Worm (Caenorhabditis elegans) whole organism, L4/young adult: ENCODE measurements around the gene him-10.

Source experiments
- W03F9.2 ChIP-seq: fragments of 150-350 bp; optimal IDR thresholded peaks from 2 replicates; lab custom pipeline; 2014; ENCODE audit warnings: missing biosample characterization, missing genetic modification characterization
- dao-5 ChIP-seq: sonication (generic microtip); optimal IDR thresholded peaks from 2 replicates; lab custom pipeline; 2016; ENCODE audit warnings: missing genotype, missing genetic modification characterization, moderate library complexity, missing compliant biosample characterization
- him-1 ChIP-seq: sonication (generic microtip); optimal IDR thresholded peaks from 2 replicates; lab custom pipeline; 2016; ENCODE audit warnings: missing genotype, missing genetic modification reagents, missing genetic modification characterization, missing compliant biosample characterization

Gene him-10

DNA sequence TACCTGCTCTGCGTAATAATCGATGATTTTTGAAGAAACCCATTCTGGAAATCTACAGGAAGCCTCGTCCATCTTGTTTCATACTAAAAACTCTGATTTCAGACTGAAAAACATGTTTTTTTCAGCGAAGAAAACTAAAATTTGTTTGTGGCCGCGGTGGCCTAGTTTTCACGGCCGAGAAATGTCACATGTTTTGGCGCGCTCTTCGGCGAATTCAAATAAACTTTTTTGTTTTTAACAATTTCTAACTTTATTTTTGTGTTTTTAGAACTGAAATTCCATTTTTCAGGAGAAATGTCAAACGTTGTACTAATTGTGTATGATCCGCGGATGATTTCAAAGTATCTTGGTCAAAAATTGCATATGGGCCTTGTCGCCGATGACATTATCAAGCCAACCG, at the start of gene him-10, which contains the start of gene polq-1:
TSS of gene him-10 (plus strand) at position 290 of the 400 bp plus-strand sequence.
TSS of gene polq-1 (minus strand) at position 190 of the 400 bp plus-strand sequence.
- TF ChIP-seq W03F9.2 (tag; lab: Kevin White, UChicago) = peak; percentile 42
- TF ChIP-seq dao-5 = no peak

DNA sequence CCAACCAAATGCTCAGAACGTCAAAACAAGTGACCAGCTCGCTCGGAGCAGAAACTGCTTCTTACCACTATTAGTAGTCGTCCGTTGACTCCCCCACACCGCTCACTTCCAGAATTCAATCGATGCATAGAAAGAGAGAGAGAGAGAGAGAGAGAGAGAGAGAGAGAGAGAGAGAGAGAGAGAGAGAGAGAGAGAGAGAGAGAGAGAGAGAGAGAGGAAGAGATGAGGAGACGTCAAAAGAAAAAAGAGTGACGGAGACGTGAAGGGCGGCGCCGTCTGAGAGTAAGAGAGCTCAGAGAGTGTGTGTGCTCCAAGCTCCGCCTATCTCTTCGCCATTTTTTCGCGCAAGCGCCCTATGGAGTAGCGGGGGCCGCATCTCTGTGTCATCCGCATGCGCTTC, 47.9 kb upstream of the him-10 start, which contains the start of gene ida-1:
TSS of gene ida-1 (plus strand) at position 336 of the 400 bp plus-strand sequence.
- TF ChIP-seq W03F9.2 (tag; lab: Kevin White, UChicago) (no peak), dao-5 (no peak), him-1 (peak; percentile 41)

DNA sequence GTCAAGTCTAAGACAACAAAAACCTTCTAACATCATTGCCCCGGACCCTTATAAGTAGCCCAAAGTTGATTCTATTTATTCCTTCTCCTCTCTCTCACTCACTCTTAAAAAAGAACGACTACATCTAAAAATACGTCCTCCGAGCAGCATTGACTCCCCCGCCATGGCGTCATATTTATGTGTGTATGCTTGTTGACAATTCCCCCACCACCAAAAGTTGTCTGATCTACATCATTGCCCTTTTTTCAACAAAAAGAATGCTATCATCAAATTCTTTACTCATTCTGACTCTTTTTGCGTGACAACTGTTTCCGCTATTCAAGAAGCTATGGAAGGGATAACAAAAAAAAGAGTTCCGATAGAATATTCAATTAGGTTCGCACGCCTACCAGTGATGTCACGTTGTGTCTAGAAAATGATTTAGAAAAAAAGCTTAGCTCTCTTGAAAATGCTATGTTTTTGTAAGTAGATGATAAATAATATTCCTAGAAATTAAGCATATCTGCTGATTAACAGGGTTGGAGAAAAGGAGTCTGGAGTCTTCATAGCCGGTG, 45.5 kb upstream of the him-10 start:
- TF ChIP-seq W03F9.2 (tag; lab: Kevin White, UChicago) (no peak), him-1 (no peak)

DNA sequence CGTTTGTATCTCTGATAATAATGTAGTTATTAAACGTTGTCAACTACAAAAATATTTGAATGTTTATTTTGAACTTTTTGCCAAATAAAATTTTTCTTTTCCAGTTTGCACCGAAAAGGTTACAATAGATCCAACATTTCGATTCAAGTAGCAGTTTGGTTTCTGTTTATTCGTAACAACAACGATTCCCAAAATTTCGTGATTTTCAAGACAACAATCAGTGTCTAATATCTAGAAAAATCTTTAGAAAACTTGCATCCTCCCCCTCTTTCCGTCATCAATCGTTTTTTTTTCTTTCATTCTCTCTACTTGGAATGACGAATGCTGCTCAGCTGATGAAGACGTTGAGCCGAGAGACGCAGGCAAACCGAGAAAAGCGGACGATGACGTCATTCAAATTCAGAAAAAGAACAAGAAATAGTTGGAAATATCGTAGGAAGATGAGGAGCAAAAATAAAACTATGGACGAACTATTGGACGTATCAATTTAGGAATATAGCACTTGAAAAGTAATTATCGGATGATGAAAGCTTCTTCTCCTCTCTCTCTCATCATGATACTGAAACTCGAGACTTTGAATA, 44.5 kb upstream of the him-10 start:
- TF ChIP-seq W03F9.2 (tag; lab: Kevin White, UChicago) = peak; percentile 5
- no peak for TF ChIP-seq dao-5
- peak; percentile 64 for TF ChIP-seq him-1

DNA sequence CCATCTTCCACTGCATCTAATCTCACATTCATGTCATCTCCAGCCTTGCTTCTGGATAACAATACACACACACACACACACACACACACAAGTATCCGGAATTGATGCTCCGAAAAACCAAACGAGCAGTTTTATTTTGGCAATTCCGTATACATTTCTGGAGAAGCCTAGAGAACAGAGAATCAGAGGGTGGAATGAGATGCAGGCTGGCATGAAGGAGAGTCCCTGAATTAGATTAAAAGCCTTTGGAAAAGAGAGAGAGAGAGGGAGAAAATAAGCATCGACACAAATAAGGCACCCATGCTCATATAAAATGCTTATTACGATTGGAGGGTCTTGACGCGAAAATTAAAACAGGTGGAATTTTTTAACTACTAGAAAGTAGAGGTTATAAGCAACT, 42.3 kb upstream of the him-10 start:
- TF ChIP-seq dao-5 = no peak
- TF ChIP-seq W03F9.2 (tag; lab: Kevin White, UChicago) = no peak
- TF ChIP-seq him-1 = no peak

DNA sequence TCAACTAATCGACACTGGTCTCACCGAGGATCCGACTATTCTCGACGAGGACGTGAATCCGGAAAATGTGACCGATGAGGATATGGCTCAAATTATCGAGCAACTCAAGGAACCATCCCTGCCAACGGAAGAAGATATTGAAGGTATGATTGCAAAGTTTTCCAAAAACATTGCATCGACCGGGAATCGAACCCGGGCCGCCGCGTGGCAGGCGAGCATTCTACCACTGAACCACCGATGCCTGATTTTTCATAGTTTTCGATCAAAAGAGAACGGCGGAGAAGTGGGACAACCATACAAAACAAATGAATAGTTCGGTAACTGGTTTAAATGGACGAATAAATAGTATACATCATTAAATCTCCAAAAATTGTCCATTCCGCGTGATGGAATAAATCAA, 41.2 kb upstream of the him-10 start:
- TF ChIP-seq W03F9.2 (tag; lab: Kevin White, UChicago) (no peak), dao-5 (no peak), him-1 (no peak)

DNA sequence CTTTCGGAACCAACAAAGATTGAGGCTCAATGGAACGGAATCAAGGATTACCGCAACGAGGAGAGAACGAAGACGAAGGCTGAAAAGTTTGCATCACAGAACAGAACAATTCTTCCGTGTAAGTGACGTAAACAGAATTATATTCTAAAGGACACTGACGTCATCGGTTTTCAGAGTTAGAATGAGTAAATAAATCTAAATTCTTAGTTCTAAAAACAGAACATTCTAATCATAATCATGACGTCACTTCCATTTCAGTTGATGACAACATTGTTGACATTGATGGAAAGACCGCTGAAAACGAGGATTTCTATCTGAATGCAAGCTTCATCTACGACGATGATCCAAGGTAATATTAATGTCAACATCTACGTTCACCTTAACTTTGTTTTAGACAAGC, 39.1 kb upstream of the him-10 start:
- TF ChIP-seq dao-5 = no peak
- TF ChIP-seq him-1 = no peak
- no peak for TF ChIP-seq W03F9.2 (tag; lab: Kevin White, UChicago)

DNA sequence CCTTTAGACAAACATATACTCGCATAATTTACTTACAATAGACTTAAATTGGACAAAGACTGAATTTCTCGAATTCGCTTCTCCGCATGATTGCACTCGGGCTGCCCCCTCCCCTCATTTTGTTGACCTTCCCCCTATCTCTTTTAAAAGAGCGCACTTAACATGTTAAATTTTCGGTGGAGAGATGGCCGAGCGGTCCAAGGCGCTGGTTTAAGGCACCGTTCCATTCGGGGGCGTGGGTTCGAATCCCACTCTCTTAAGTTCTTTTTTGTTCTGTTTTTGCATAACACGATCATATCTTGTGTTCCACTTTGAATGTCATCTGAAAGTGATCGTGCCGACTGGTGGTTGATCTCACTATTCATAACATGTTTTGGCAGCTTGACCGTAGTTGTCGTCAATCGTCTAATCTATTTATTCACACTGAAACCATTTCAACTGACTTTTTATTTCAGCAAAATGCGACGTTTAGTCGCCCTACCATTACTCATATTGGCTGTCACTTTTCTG, 33.3 kb upstream of the him-10 start, which contains the start of gene cutl-23:
TSS of gene cutl-23 (plus strand) at position 460 of the 510 bp plus-strand sequence.
- TF ChIP-seq him-1 (no peak), W03F9.2 (tag; lab: Kevin White, UChicago) (no peak), dao-5 (no peak)

DNA sequence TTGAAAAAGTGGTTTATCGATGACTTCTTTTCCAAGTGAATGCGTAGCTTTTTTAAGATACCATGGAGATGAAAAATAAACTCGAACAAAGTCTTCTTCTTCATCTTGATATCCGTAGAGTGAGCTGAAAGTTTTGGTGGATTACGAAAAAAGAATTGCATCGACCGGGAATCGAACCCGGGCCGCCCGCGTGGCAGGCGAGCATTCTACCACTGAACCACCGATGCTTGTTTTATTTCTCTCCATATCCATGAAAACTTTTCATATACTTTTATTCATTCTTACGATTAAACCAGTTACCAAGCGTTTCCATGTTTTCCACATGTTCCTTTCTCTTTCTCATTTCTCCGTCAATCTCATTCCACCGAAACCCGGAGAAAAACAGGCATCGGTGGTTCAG, 21.0 kb upstream of the him-10 start:
- TF ChIP-seq him-1 = no peak
- TF ChIP-seq W03F9.2 (tag; lab: Kevin White, UChicago) = no peak
- no peak for TF ChIP-seq dao-5

DNA sequence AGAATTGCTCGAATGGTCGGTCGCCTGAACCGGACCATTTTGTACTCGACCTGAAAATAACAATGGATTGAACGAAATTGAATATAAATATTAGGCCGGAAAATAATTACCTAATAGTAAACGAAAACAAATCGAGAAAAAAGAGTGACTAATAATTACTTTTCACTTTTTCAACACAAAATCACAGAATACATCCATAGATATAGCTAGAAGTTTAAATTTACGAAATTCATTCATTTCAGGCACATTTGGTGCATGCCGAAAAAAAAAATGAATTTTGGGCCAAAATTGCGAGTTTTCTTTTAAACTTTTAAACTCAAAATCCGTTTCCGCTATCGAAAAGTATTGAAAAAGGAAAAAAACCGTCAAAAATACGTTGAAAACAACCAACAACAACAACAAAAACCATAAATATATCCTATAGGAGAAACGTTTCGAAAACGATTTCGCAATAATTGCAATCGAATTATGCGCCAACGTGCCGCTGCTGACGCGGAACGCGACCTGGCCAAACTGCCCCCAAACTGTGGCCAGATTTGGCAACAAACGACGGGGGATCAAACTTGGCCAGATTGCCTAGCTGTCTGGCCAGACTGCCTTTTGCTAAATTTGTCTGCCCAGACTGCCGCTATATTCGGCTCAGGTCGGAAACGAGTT, 17.7 kb upstream of the him-10 start, which contains the start of gene Y37B11A.3:
TSS of gene Y37B11A.3 (minus strand) at position 51 of the 657 bp plus-strand sequence.
- TF ChIP-seq dao-5 (no peak), him-1 (peak; percentile 15), W03F9.2 (tag; lab: Kevin White, UChicago) (peak; percentile 3)

DNA sequence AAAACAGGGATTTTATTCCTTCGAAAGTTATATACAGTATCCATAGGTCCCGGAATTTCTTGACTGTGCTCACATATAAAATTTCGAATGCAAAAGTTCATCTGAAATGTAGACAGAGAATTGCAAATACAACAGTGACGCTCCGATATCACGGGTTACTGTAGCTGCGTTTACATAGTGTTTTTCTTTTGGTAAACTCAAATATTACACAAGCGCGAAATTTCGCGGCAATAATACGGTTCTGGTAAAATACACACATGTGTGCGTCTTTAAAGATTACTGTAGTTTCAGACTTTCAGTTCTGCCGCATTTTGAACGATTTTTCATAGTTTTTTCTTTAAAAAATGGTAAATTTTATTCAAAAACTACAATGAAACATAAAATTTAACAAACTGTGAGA, 12.5 kb upstream of the him-10 start, which contains the start of gene rev-3:
TSS of gene rev-3 (minus strand) at position 101 of the 400 bp plus-strand sequence.
- no peak for TF ChIP-seq W03F9.2 (tag; lab: Kevin White, UChicago)
- no peak for TF ChIP-seq him-1

DNA sequence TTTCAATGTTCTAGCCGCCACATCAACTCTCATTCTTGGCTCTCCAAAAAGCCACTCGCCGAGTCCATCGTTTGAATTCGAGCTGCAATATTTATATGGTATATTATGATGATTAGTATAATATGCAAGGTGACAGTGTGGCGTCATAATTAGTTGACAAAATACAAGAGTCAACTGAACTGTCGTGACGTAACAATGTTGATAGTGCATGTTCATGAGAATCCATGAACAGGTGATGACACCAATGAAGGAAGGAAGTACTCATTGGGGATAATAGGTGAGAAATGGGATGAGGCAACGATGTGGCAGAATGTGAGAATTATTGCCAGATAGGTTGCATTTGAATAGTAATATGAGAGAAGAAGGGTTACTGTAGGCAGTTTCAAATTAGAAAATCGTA, 8.1 kb upstream of the him-10 start:
- no peak for TF ChIP-seq him-1
- TF ChIP-seq W03F9.2 (tag; lab: Kevin White, UChicago) = no peak
- TF ChIP-seq dao-5 = no peak

DNA sequence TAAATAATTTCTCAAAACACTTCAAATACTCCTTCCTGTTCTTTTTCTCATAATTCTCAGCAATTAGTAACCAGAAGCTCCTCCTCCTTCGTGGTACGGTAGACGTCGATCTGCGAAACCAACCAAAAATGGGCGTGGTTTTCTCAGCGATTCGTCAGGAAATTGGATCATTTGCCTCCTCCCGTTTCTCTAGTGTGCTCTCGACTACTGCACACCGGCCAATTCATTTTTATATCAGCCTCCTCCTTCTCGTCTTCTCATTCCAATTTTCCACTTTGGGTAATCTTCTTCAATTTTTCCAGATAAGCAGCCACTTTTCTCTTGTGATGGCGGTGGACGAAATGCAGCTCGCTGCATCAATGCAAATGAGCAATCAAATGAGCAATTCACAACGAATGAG, 4.3 kb upstream of the him-10 start, which contains the start of gene ceh-10:
TSS of gene ceh-10 (plus strand) at position 301 of the 400 bp plus-strand sequence.
- no peak for TF ChIP-seq him-1
- TF ChIP-seq dao-5 = no peak
- TF ChIP-seq W03F9.2 (tag; lab: Kevin White, UChicago) = no peak

DNA sequence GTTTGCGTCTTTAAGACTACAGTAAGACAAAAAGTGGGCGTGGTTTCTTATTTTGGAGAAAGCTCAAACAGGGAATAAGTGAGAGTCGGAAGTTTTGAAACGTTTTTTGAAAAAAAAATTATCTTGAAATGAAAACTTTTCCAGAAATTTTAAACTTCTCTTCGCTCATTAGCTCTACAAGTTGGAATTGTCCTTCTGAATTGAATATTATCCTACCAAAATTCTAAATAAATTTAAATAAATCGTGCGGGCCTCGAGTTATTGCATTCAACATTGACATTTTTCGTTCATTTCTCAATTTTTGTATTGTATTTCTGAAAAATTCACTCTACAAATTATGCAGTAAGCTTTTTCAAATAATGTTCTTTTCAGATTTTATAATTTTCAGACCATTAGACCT, 2.2 kb downstream of the him-10 start, which contains the start of gene R12B2.3:
TSS of gene R12B2.3 (plus strand) at position 301 of the 400 bp plus-strand sequence.
- TF ChIP-seq W03F9.2 (tag; lab: Kevin White, UChicago) = no peak
- no peak for TF ChIP-seq dao-5
- TF ChIP-seq him-1 = no peak

DNA sequence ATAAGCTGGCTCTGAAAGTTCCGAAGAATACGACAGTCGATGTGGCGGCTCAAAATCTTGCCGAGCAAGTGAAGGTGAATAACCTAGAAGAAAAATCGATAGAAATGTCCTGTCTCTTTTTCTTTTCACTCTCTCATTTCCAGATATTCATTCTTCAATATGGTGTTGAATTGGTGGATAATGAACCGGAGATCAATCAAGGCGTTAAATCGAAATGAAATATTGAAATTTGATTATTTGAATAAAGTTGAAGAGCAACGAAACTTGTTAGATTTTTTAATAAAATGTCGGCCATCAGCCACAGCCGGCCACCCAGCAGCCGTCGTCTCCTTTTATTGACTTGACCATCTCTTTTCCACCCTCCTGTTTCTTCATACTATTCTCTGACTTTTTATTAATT, 3.7 kb downstream of the him-10 start, which contains the start of gene R12B2.2:
TSS of gene R12B2.2 (plus strand) at position 301 of the 400 bp plus-strand sequence.
- TF ChIP-seq dao-5 = no peak
